Worm (Caenorhabditis elegans): Measurements from ENCODE around the gene str-61.

str-61 gene

DNA sequence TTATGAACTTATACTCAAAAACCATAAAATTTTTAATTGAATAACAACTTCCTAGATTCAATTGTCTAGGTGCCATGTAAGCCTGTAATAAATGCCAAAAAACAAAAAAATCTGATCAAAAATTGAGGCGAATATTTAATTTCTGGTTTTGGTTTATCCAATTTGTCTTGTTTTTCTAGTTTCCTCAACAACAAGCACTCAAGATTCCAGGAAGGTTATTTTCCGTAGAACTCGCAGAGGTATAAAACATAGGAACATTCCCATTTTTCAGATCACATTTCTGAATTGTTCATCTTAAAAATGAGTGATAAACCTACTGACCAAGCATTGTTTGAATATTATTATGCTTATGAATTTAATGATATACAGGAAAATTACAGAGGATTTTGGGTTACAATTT, 26.1 kb upstream of the str-61 start, which contains the start of gene srw-41:
Gene srw-41, plus strand, starts transcription at position 301 of the 400 bp plus-strand sequence.
- TF ChIP-seq elt-4 (tag; optimal IDR thresholded peaks at IDR 0.05) = no peak
- no peak for TF ChIP-seq pat-9 (tag; optimal IDR thresholded peaks at IDR 0.05)
- no peak for TF ChIP-seq pax-1 (tag; optimal IDR thresholded peaks at IDR 0.05)
- TF ChIP-seq ceh-30 (tag; optimal IDR thresholded peaks at IDR 0.05) = no peak
- no peak for TF ChIP-seq ceh-48 (tag; optimal IDR thresholded peaks at IDR 0.05)
- TF ChIP-seq ztf-16 (tag; optimal IDR thresholded peaks at IDR 0.05) = no peak
- TF ChIP-seq syd-9 (tag; optimal IDR thresholded peaks at IDR 0.05) = no peak
- no peak for TF ChIP-seq mec-3 (tag; optimal IDR thresholded peaks at IDR 0.05; ENCODE audit: borderline replicate concordance)
- TF ChIP-seq hlh-8 (tag; optimal IDR thresholded peaks at IDR 0.05) = no peak
- no peak for TF ChIP-seq ceh-2 (tag; optimal IDR thresholded peaks at IDR 0.05)
- TF ChIP-seq fkh-6 (tag; optimal IDR thresholded peaks at IDR 0.05) = no peak
- no peak for TF ChIP-seq hlh-6 (tag; optimal IDR thresholded peaks at IDR 0.05)
- no peak for TF ChIP-seq elt-2 (tag; optimal IDR thresholded peaks at IDR 0.05)

DNA sequence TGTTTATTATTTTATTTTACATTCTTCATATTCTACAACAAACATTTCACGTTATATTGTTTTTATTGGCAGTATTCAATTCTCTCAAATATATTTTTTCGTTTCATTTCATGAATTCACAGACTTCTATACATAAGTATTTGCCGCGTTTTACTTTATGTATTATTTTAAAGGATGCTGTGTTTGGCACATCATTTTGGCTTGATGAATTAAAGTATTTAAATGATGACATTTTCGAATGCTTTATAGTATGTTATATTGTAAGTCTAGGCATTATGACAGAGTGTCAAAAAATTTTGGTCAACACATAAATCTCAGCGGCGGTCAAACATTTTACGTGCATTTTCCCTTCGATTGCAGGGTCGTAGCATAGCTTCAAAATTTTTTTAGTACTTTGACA, 24.4 kb upstream of the str-61 start:
- no peak for TF ChIP-seq nhr-232 (tag; optimal IDR thresholded peaks at IDR 0.05)
- no peak for TF ChIP-seq lim-6 (tag; optimal IDR thresholded peaks at IDR 0.05)
- no peak for TF ChIP-seq unc-55 (GFP tag; optimal IDR thresholded peaks at IDR 0.05)
- TF ChIP-seq tbx-7 (tag; optimal IDR thresholded peaks at IDR 0.05) = no peak
- TF ChIP-seq pag-3 (tag; optimal IDR thresholded peaks at IDR 0.05; ENCODE audit: borderline replicate concordance) = no peak
- no peak for TF ChIP-seq ahr-1 (tag; optimal IDR thresholded peaks at IDR 0.05)
- no peak for TF ChIP-seq odd-2 (tag; optimal IDR thresholded peaks at IDR 0.05)
- no peak for TF ChIP-seq nfya-1 (tag; optimal IDR thresholded peaks at IDR 0.05)
- TF ChIP-seq mec-3 (tag; optimal IDR thresholded peaks at IDR 0.05; ENCODE audit: borderline replicate concordance) = no peak
- no peak for TF ChIP-seq gmeb-2 (tag; optimal IDR thresholded peaks at IDR 0.05)
- no peak for TF ChIP-seq fax-1 (tag; optimal IDR thresholded peaks at IDR 0.05)
- TF ChIP-seq ceh-19 (GFP tag; optimal IDR thresholded peaks at IDR 0.05) = no peak
- TF ChIP-seq hlh-15 (tag; optimal IDR thresholded peaks at IDR 0.05) = no peak
- no peak for TF ChIP-seq nhr-11 (tag; optimal IDR thresholded peaks at IDR 0.05)
- no peak for TF ChIP-seq T23F11.4 (GFP tag; optimal IDR thresholded peaks at IDR 0.05)
- no peak for TF ChIP-seq pqm-1 (tag; optimal IDR thresholded peaks at IDR 0.05)

DNA sequence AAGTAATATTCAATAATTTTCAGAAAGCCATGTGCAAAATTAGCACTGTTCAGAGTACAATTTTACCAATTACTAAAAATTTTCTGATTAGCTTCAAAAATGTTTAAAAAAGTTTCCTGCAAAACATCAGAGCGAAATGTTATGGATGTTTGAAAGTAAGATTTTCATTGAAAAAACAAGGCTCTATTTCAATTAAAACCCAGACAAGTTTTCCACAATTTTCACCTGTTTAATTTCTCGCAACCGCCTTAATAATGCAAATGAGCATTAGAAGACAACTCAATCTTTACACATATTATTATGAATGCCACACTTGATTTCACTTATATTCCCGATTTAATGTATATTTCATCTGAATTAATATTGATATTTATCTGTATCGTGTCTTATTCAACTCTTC, 23.4 kb upstream of the str-61 start, which contains the start of gene srz-101:
Gene srz-101, plus strand, starts transcription at position 301 of the 400 bp plus-strand sequence.
- TF ChIP-seq ceh-9 (tag; optimal IDR thresholded peaks at IDR 0.05) = no peak
- TF ChIP-seq F13H6.1 (tag; optimal IDR thresholded peaks at IDR 0.05) = no peak
- TF ChIP-seq npax-4 (tag; optimal IDR thresholded peaks at IDR 0.05) = no peak
- no peak for TF ChIP-seq syd-9 (tag; optimal IDR thresholded peaks at IDR 0.05)
- TF ChIP-seq che-1 (tag; optimal IDR thresholded peaks at IDR 0.05) = no peak
- no peak for TF ChIP-seq ceh-18 (tag; optimal IDR thresholded peaks at IDR 0.05)
- no peak for TF ChIP-seq ama-1 (optimal IDR thresholded peaks at IDR 0.05)
- no peak for TF ChIP-seq dmd-4 (tag; optimal IDR thresholded peaks at IDR 0.05; ENCODE audit: borderline replicate concordance)
- no peak for TF ChIP-seq gmeb-2 (tag; optimal IDR thresholded peaks at IDR 0.05)
- TF ChIP-seq ceh-24 (tag; optimal IDR thresholded peaks at IDR 0.05) = no peak
- no peak for TF ChIP-seq ceh-6 (GFP tag; optimal IDR thresholded peaks at IDR 0.05)
- no peak for TF ChIP-seq madf-2 (tag; optimal IDR thresholded peaks at IDR 0.05)
- no peak for TF ChIP-seq ceh-14 (tag; optimal IDR thresholded peaks at IDR 0.05)
- no peak for TF ChIP-seq nfya-1 (tag; optimal IDR thresholded peaks at IDR 0.05)
- TF ChIP-seq elt-4 (tag; optimal IDR thresholded peaks at IDR 0.05) = no peak
- TF ChIP-seq ceh-48 (tag; optimal IDR thresholded peaks at IDR 0.05) = no peak
- no peak for TF ChIP-seq ceh-30 (tag; optimal IDR thresholded peaks at IDR 0.05)
- no peak for TF ChIP-seq hlh-30 (tag; optimal IDR thresholded peaks at IDR 0.05; ENCODE audit: insufficient read depth)
- TF ChIP-seq fkh-10 (GFP tag; optimal IDR thresholded peaks at IDR 0.05) = no peak
- TF ChIP-seq pat-9 (tag; optimal IDR thresholded peaks at IDR 0.05) = no peak
